Worm (Caenorhabditis elegans) whole organism, young adult: ENCODE data around the gene srsx-11.

Experiments used
- atf-7 ChIP-seq: sonication (generic microtip); optimal IDR thresholded peaks from 2 replicates; lab custom pipeline; 2017; ENCODE audit warnings: mild to moderate bottlenecking, missing genetic modification characterization, missing compliant biosample characterization
- ccch-3 ChIP-seq: fragments of 200-800 bp; sonication (Bioruptor generic); optimal IDR thresholded peaks from 2 replicates; lab custom pipeline; 2018; ENCODE audit warnings: mild to moderate bottlenecking, missing genetic modification characterization, missing compliant biosample characterization
- egrh-3 ChIP-seq: fragments of 200-800 bp; sonication (Bioruptor generic); IDR thresholded peaks from 2 replicates; pipeline ENCODE4 v1.3.6; 2022; ENCODE audit warnings: missing genetic modification reagents, missing genetic modification characterization, missing compliant biosample characterization
- fkh-3 ChIP-seq: sonication (generic microtip); optimal IDR thresholded peaks from 2 replicates; lab custom pipeline; 2016; ENCODE audit warnings: mild to moderate bottlenecking, missing genetic modification characterization, missing compliant biosample characterization
- snpc-4 ChIP-seq, 5 experiments: fragments of 150-350 bp in 1 of 5; sonication (generic microtip) in 4 of 5; optimal IDR thresholded peaks; 2 replicates each; lab custom pipeline; 2014 to 2018; ENCODE audit warnings: missing genetic modification characterization in 5 of 5, missing biosample characterization in 3 of 5, antibody characterized with exemption in 2 of 5, mild to moderate bottlenecking in 2 of 5, missing compliant biosample characterization in 2 of 5, missing genotype in 2 of 5, moderate library complexity in 2 of 5, missing genetic modification reagents in 1 of 5
- unc-62 ChIP-seq: fragments of 150-350 bp; optimal IDR thresholded peaks from 2 replicates; lab custom pipeline; 2014; ENCODE audit warnings: missing biosample characterization, missing genetic modification reagents, missing genetic modification characterization

- TF ChIP-seq unc-62 (no peak), snpc-4 (GFP tag; optimal IDR thresholded peaks at IDR 0.05; lab: Kevin White, UChicago) (no peak), snpc-4 (tag; optimal IDR thresholded peaks at IDR 0.05; lab: Kevin White, UChicago) (no peak), ccch-3 (GFP tag; lab: Kevin White, UChicago) (no peak), fkh-3 (tag; lab: Kevin White, UChicago) (no peak), egrh-3 (no peak), atf-7 (tag; lab: Kevin White, UChicago) (no peak)
These were observed 43.9 kb downstream of the srsx-11 start for ce11 chrV:4935096-4935495.
